Fruit fly (Drosophila melanogaster) whole organism, embryonic: ENCODE data around the gene Cyp4ac3.

Experiments used
- CG11456 ChIP-seq: fragments of 200-800 bp; sonication (Bioruptor generic); IDR thresholded peaks from 3 replicates; pipeline ENCODE4 v1.3.6; 2022; ENCODE audit warnings: missing biosample characterization, missing genetic modification characterization
- CG12744 ChIP-seq: fragments of 200-800 bp; sonication (Bioruptor generic); optimal IDR thresholded peaks from 2 replicates; lab custom pipeline; 2016; ENCODE audit warnings: missing biosample characterization, missing genetic modification characterization
- CG13123 ChIP-seq: fragments of 200-800 bp; sonication (Bioruptor generic); optimal IDR thresholded peaks from 2 replicates; lab custom pipeline; 2016; ENCODE audit warnings: missing biosample characterization, missing genetic modification characterization
- CG13296 ChIP-seq: fragments of 200-800 bp; sonication (Bioruptor generic); optimal IDR thresholded peaks from 3 replicates; lab custom pipeline; 2018; ENCODE audit warnings: missing biosample characterization, mild to moderate bottlenecking, missing genetic modification characterization
- CG15011 ChIP-seq: fragments of 200-800 bp; sonication (Bioruptor generic); optimal IDR thresholded peaks from 3 replicates; lab custom pipeline; 2018; ENCODE audit warnings: missing biosample characterization, mild to moderate bottlenecking, missing genetic modification characterization
- CG16779 ChIP-seq: fragments of 200-800 bp; sonication (Bioruptor generic); IDR thresholded peaks from 2 replicates; pipeline ENCODE4 v1.3.6; 2022; ENCODE audit warnings: missing biosample characterization, missing genetic modification characterization
- CG2889 ChIP-seq: fragments of 200-800 bp; sonication (Bioruptor generic); IDR thresholded peaks from 3 replicates; pipeline ENCODE4 v1.3.6; 2022; ENCODE audit warnings: missing biosample characterization, missing genetic modification characterization
- CG31224 ChIP-seq: fragments of 200-800 bp; sonication (Bioruptor generic); IDR thresholded peaks from 2 replicates; pipeline ENCODE4 v1.3.6; 2022; ENCODE audit warnings: missing biosample characterization, missing genetic modification characterization
- CG34422 ChIP-seq: fragments of 200-800 bp; sonication (Bioruptor generic); IDR thresholded peaks from 3 replicates; pipeline ENCODE4 v1.3.6; 2022; ENCODE audit warnings: missing biosample characterization, missing genetic modification characterization
- CG42726 ChIP-seq: fragments of 200-800 bp; sonication (Bioruptor generic); IDR thresholded peaks from 2 replicates; pipeline ENCODE4 v1.3.6; 2022; ENCODE audit warnings: missing biosample characterization, missing genetic modification characterization; ENCODE audit not compliant: partially characterized antibody
- CG6689 ChIP-seq: fragments of 200-800 bp; sonication (Bioruptor generic); IDR thresholded peaks from 2 replicates; pipeline ENCODE4 v1.3.6; 2022; ENCODE audit warnings: missing biosample characterization, missing genetic modification characterization
- CG7357 ChIP-seq: fragments of 200-800 bp; sonication (Bioruptor generic); IDR thresholded peaks from 3 replicates; pipeline ENCODE4 v1.3.6; 2022; ENCODE audit warnings: missing biosample characterization, missing genetic modification characterization
- CG9797 ChIP-seq: fragments of 200-800 bp; sonication (Bioruptor generic); optimal IDR thresholded peaks from 3 replicates; lab custom pipeline; 2018; ENCODE audit warnings: missing biosample characterization, mild to moderate bottlenecking, missing genetic modification characterization
- CG9932 ChIP-seq: fragments of 200-800 bp; sonication (Bioruptor generic); IDR thresholded peaks from 2 replicates; pipeline ENCODE4 v1.3.6; 2022; ENCODE audit warnings: missing biosample characterization, missing genetic modification characterization
- Dbx ChIP-seq: fragments of 200-800 bp; sonication (Bioruptor generic); IDR thresholded peaks from 3 replicates; pipeline ENCODE4 v1.3.6; 2022; ENCODE audit warnings: missing biosample characterization, missing genetic modification characterization
- Ets65A ChIP-seq: fragments of 200-800 bp; sonication (Bioruptor generic); peaks from one replicate; lab custom pipeline; 2016; ENCODE audit warnings: missing biosample characterization, missing genetic modification characterization
- Ets97D ChIP-seq: fragments of 200-800 bp; sonication (Bioruptor generic); optimal IDR thresholded peaks from 3 replicates; lab custom pipeline; 2016; ENCODE audit warnings: missing biosample characterization, missing genetic modification characterization
- Hand ChIP-seq: fragments of 200-800 bp; sonication (Bioruptor generic); optimal IDR thresholded peaks from 2 replicates; lab custom pipeline; 2017; ENCODE audit warnings: mild to moderate bottlenecking, missing biosample characterization, missing genetic modification reagents, missing genetic modification characterization
- Jarid2 ChIP-seq: fragments of 200-800 bp; sonication (Bioruptor generic); optimal IDR thresholded peaks from 3 replicates; lab custom pipeline; 2017; ENCODE audit warnings: mild to moderate bottlenecking, missing biosample characterization, missing genetic modification reagents, missing genetic modification characterization
- Med ChIP-seq: fragments of 200-800 bp; sonication (Bioruptor generic); peaks from one replicate; lab custom pipeline; 2016; ENCODE audit warnings: missing biosample characterization, missing genetic modification characterization, mild to moderate bottlenecking, inconsistent platforms, moderate library complexity
- NK7.1 ChIP-seq: fragments of 200-800 bp; sonication (Bioruptor generic); optimal IDR thresholded peaks from 3 replicates; lab custom pipeline; 2016; ENCODE audit warnings: missing biosample characterization, missing genetic modification characterization
- Ptx1 ChIP-seq: fragments of 200-800 bp; sonication (Bioruptor generic); IDR thresholded peaks from 2 replicates; pipeline ENCODE4 v1.3.6; 2022; ENCODE audit warnings: missing biosample characterization, missing genetic modification characterization
- Trl ChIP-seq, 3 experiments: fragments of >200 bp in 2 of 3; fragments of 200-800 bp in 1 of 3; sonication (Bioruptor generic) in 1 of 3; optimal IDR thresholded peaks; 2 replicates in 1 of 3; 3 replicates in 2 of 3; lab custom pipeline; 2016 to 2017; ENCODE audit warnings: missing biosample characterization in 1 of 3, missing genetic modification characterization in 1 of 3
- ac ChIP-seq: fragments of 200-800 bp; sonication (Bioruptor generic); optimal IDR thresholded peaks from 3 replicates; lab custom pipeline; 2017; ENCODE audit warnings: missing biosample characterization, mild to moderate bottlenecking, missing genetic modification characterization
- ara ChIP-seq: fragments of 200-800 bp; sonication (Bioruptor generic); IDR thresholded peaks from 2 replicates; pipeline ENCODE4 v1.3.6; 2022; ENCODE audit warnings: missing biosample characterization, missing genetic modification characterization
- crol ChIP-seq: fragments of 200-800 bp; sonication (Bioruptor generic); IDR thresholded peaks from 2 replicates; pipeline ENCODE4 v1.3.6; 2022; ENCODE audit warnings: missing biosample characterization, missing genetic modification characterization
- ewg ChIP-seq: fragments of 200-800 bp; sonication (Bioruptor generic); optimal IDR thresholded peaks from 3 replicates; lab custom pipeline; 2017; ENCODE audit warnings: mild to moderate bottlenecking, missing biosample characterization, missing genetic modification reagents, missing genetic modification characterization
- fd102C ChIP-seq: fragments of 200-800 bp; sonication (Bioruptor generic); optimal IDR thresholded peaks from 2 replicates; lab custom pipeline; 2018; ENCODE audit warnings: missing biosample characterization, mild to moderate bottlenecking, missing genetic modification characterization, moderate library complexity
- prd ChIP-seq, 3 experiments: fragments of >200 bp in 2 of 3; fragments of 200-800 bp in 1 of 3; sonication (Bioruptor generic) in 1 of 3; optimal IDR thresholded peaks in 2 of 3; IDR thresholded peaks in 1 of 3; 2 replicates in 2 of 3; 3 replicates in 1 of 3; pipeline versions ENCODE4 v1.3.6 to Lab custom; 2017 to 2022; ENCODE audit warnings: missing biosample characterization in 1 of 3, missing genetic modification characterization in 1 of 3
- row ChIP-seq: fragments of 200-800 bp; sonication (Bioruptor generic); IDR thresholded peaks from 3 replicates; pipeline ENCODE4 v1.3.6; 2022; ENCODE audit warnings: missing biosample characterization, missing genetic modification characterization
- scrt ChIP-seq: fragments of 200-800 bp; sonication (Bioruptor generic); optimal IDR thresholded peaks from 2 replicates; lab custom pipeline; 2018; ENCODE audit warnings: missing biosample characterization, mild to moderate bottlenecking, missing genetic modification characterization, moderate library complexity
- sd ChIP-seq: fragments of 200-800 bp; sonication (Bioruptor generic); optimal IDR thresholded peaks from 3 replicates; lab custom pipeline; 2018; ENCODE audit warnings: missing biosample characterization, mild to moderate bottlenecking, missing genetic modification characterization, moderate library complexity
- sens ChIP-seq: fragments of 200-800 bp; sonication (Bioruptor generic); peaks from one replicate; lab custom pipeline; 2016; ENCODE audit warnings: missing biosample characterization, missing genetic modification characterization
- stc ChIP-seq: fragments of 200-800 bp; sonication (Bioruptor generic); IDR thresholded peaks from 2 replicates; pipeline ENCODE4 v1.3.6; 2022; ENCODE audit warnings: missing biosample characterization, missing genetic modification characterization
- unc-4 ChIP-seq: fragments of 200-800 bp; sonication (Bioruptor generic); IDR thresholded peaks from 2 replicates; pipeline ENCODE4 v1.3.6; 2022; ENCODE audit warnings: missing biosample characterization, missing genetic modification characterization; ENCODE audit not compliant: partially characterized antibody
- zen2 ChIP-seq: fragments of 200-800 bp; sonication (Bioruptor generic); IDR thresholded peaks from 3 replicates; pipeline ENCODE4 v1.3.6; 2022; ENCODE audit warnings: missing biosample characterization, missing genetic modification characterization; ENCODE audit not compliant: partially characterized antibody

The Cyp4ac3 gene

dm6 chr2L:5309369-5309768 is 41.1 kb downstream of the Cyp4ac3 start:
- TF ChIP-seq Med = peak; percentile 39
- TF ChIP-seq CG31224 (GFP tag; lab: Robert Waterston, UW) = no peak
- TF ChIP-seq Ets65A = peak; percentile 92
- TF ChIP-seq sens (GFP tag; lab: Kevin White, UChicago) = peak; percentile 35
- TF ChIP-seq CG2889 (GFP tag; lab: Robert Waterston, UW) = no peak

- TF ChIP-seq fd102C (GFP tag; lab: Kevin White, UChicago) = no peak
- 0 out of 3 replicates have a peak, but pooled peaks have one; percentile 6 for TF ChIP-seq row (GFP tag; lab: Robert Waterston, UW)
- no peak for TF ChIP-seq Hand
- peak; percentile 96 for TF ChIP-seq scrt
- peak; percentile 42; the same call in 1 of the 3 replicates for TF ChIP-seq Dbx (GFP tag; lab: Robert Waterston, UW)
- TF ChIP-seq NK7.1 (GFP tag; lab: Kevin White, UChicago) = no peak
- TF ChIP-seq CG13123 (GFP tag; lab: Kevin White, UChicago) = no peak
- no peak for TF ChIP-seq CG15011
- TF ChIP-seq crol (GFP tag; lab: Robert Waterston, UW) = peak; percentile 80
- TF ChIP-seq CG11456 = 0 out of 3 replicates have a peak, but pooled peaks have one; percentile 51
- peak; percentile 24 for TF ChIP-seq sens (GFP tag; lab: Kevin White, UChicago)
- TF ChIP-seq stc (GFP tag; lab: Robert Waterston, UW) = no peak
- TF ChIP-seq unc-4 (GFP tag; lab: Robert Waterston, UW) = 0 out of 2 replicates have a peak, but pooled peaks have one; percentile 14
- TF ChIP-seq ewg (GFP tag; lab: Kevin White, UChicago) = peak; percentile 93
- no peak for TF ChIP-seq prd (optimal IDR thresholded peaks at IDR 0.05; lab: Kevin White, UChicago)
- 0 out of 3 replicates have a peak, but pooled peaks have one; percentile 16 for TF ChIP-seq prd (GFP tag; IDR thresholded peaks at IDR 0.05; lab: Robert Waterston, UW)
- peak; percentile 11; the same call in 1 of the 2 replicates for TF ChIP-seq CG9932 (GFP tag; lab: Robert Waterston, UW)
- no peak for TF ChIP-seq CG12744 (GFP tag; lab: Kevin White, UChicago)
- TF ChIP-seq Trl (optimal IDR thresholded peaks at IDR 0.05; lab: Kevin White, UChicago) = peak in 1 of 2 experiments; percentile 18
- TF ChIP-seq Trl (GFP tag; optimal IDR thresholded peaks at IDR 0.05; lab: Kevin White, UChicago) = peak; percentile 14
- TF ChIP-seq Ptx1 (GFP tag; lab: Robert Waterston, UW) = no peak
- TF ChIP-seq Jarid2 (GFP tag; lab: Kevin White, UChicago) = peak; percentile 16
- peak; percentile 96 for TF ChIP-seq CG16779 (GFP tag; lab: Robert Waterston, UW)
- TF ChIP-seq CG9797 = no peak
- TF ChIP-seq CG7357 (GFP tag; lab: Robert Waterston, UW) = no peak
- peak; percentile 11; the same call in 1 of the 2 replicates for TF ChIP-seq ara (GFP tag; lab: Robert Waterston, UW)
- no peak for TF ChIP-seq Ets97D (GFP tag; lab: Kevin White, UChicago)
- no peak for TF ChIP-seq ac (GFP tag; lab: Kevin White, UChicago)
- TF ChIP-seq sd (tag; lab: Kevin White, UChicago) = no peak
- TF ChIP-seq CG6689 (GFP tag; lab: Robert Waterston, UW) = peak; percentile 17; the same call in 1 of the 2 replicates
- TF ChIP-seq CG42726 = peak; percentile 32; the same call in 1 of the 2 replicates
- TF ChIP-seq CG34422 (GFP tag; lab: Robert Waterston, UW) = 0 out of 3 replicates have a peak, but pooled peaks have one; percentile 28
- peak; percentile 19; the same call in 1 of the 3 replicates for TF ChIP-seq zen2 (GFP tag; lab: Robert Waterston, UW)
- peak; percentile 44 for TF ChIP-seq Med
- no peak for TF ChIP-seq CG13296 (GFP tag; lab: Kevin White, UChicago)
- TF ChIP-seq, all 482 proteins: peak for 19
Measured at dm6 chr2L:5314630-5315159, 46.4 kb downstream of the Cyp4ac3 start, which contains the start of gene CG14024. TSS of gene CG14024 (minus strand) at chr2L:5314895.
